Worm (Caenorhabditis elegans) whole organism, L4 larva: ENCODE data around the gene cdc-48.1.

Experiments used
- F10B5.3 ChIP-seq: sonication (generic microtip); optimal IDR thresholded peaks from 2 replicates; lab custom pipeline; 2016; ENCODE audit warnings: mild to moderate bottlenecking, missing genetic modification characterization, missing compliant biosample characterization
- F26F4.8 ChIP-seq: fragments of 200-800 bp; sonication (Bioruptor generic); conservative IDR thresholded peaks from 2 replicates; pipeline ENCODE4 v1.3.6; 2022; ENCODE audit warnings: missing genetic modification characterization, missing compliant biosample characterization
- F44E2.7 ChIP-seq: fragments of 200-800 bp; sonication (Bioruptor generic); IDR thresholded peaks from 2 replicates; pipeline ENCODE4 v2.1.2; 2022; ENCODE audit warnings: missing genetic modification characterization, missing compliant biosample characterization
- F49E8.2 ChIP-seq: sonication (generic microtip); optimal IDR thresholded peaks from 2 replicates; lab custom pipeline; 2016; ENCODE audit warnings: missing compliant biosample characterization, mild to moderate bottlenecking, missing genetic modification characterization, borderline replicate concordance
- R02D3.7 ChIP-seq: fragments of 150-350 bp; sonication (generic microtip); optimal IDR thresholded peaks from 3 replicates; lab custom pipeline; 2014; ENCODE audit warnings: missing biosample characterization, missing genetic modification characterization
- T20F7.1 ChIP-seq: fragments of 200-800 bp; sonication (Bioruptor generic); optimal IDR thresholded peaks from 2 replicates; lab custom pipeline; 2018; ENCODE audit warnings: mild to moderate bottlenecking, missing genetic modification characterization, missing compliant biosample characterization
- Y5F2A.4 ChIP-seq: fragments of 200-800 bp; sonication (Bioruptor generic); optimal IDR thresholded peaks from 2 replicates; lab custom pipeline; 2018; ENCODE audit warnings: mild to moderate bottlenecking, missing genetic modification characterization, missing compliant biosample characterization
- Y75B8A.6 ChIP-seq: fragments of 200-800 bp; sonication (Bioruptor generic); IDR thresholded peaks from 2 replicates; pipeline ENCODE4 v1.3.6; 2022; ENCODE audit warnings: missing genetic modification reagents, missing genetic modification characterization, missing compliant biosample characterization
- aha-1 ChIP-seq: fragments of 150-350 bp; peaks from one replicate; lab custom pipeline; 2014; ENCODE audit warnings: missing biosample characterization, missing genetic modification characterization
- ama-1 ChIP-seq: fragments of 150-350 bp; optimal IDR thresholded peaks from 2 replicates; lab custom pipeline; 2014; ENCODE audit warnings: inconsistent platforms, mixed read lengths
- attf-4 ChIP-seq: sonication (generic microtip); optimal IDR thresholded peaks from 3 replicates; lab custom pipeline; 2017; ENCODE audit warnings: missing biosample characterization, missing genetic modification characterization
- ceh-20 ChIP-seq: fragments of 200-800 bp; sonication (Bioruptor generic); IDR thresholded peaks from 2 replicates; pipeline ENCODE4 v1.3.6; 2022; ENCODE audit warnings: missing genetic modification reagents, missing genetic modification characterization, missing compliant biosample characterization
- ceh-28 ChIP-seq: fragments of 150-350 bp; optimal IDR thresholded peaks from 2 replicates; lab custom pipeline; 2014; ENCODE audit warnings: missing biosample characterization, missing genetic modification reagents, missing genetic modification characterization
- ceh-62 ChIP-seq: sonication (generic microtip); optimal IDR thresholded peaks from 2 replicates; lab custom pipeline; 2017; ENCODE audit warnings: missing biosample characterization, missing genetic modification characterization
- ces-1 ChIP-seq: fragments of 150-350 bp; sonication (generic microtip); optimal IDR thresholded peaks from 4 replicates; lab custom pipeline; 2014; ENCODE audit warnings: missing biosample characterization, missing genetic modification reagents, missing genetic modification characterization
- daf-19 ChIP-seq: fragments of 200-800 bp; sonication (Bioruptor generic); conservative IDR thresholded peaks from 2 replicates; pipeline ENCODE4 v1.3.6; 2022; ENCODE audit warnings: missing genetic modification characterization, missing compliant biosample characterization
- dmd-8 ChIP-seq: fragments of 200-800 bp; sonication (Bioruptor generic); IDR thresholded peaks from 2 replicates; pipeline ENCODE4 v1.3.6; 2022; ENCODE audit warnings: missing genetic modification characterization, missing compliant biosample characterization
- duxl-1 ChIP-seq: sonication (generic microtip); optimal IDR thresholded peaks from 2 replicates; lab custom pipeline; 2016; ENCODE audit warnings: mild to moderate bottlenecking, missing genetic modification characterization, moderate library complexity, missing compliant biosample characterization; ENCODE audit not compliant: poor library complexity
- egl-43 ChIP-seq: fragments of 200-800 bp; sonication (Bioruptor generic); IDR thresholded peaks from 2 replicates; pipeline ENCODE4 v1.3.6; 2022; ENCODE audit warnings: missing genetic modification reagents, missing genetic modification characterization, missing compliant biosample characterization
- fkh-10 ChIP-seq: fragments of 150-350 bp; optimal IDR thresholded peaks from 2 replicates; lab custom pipeline; 2014; ENCODE audit warnings: missing biosample characterization, missing genetic modification reagents, missing genetic modification characterization
- hlh-30 ChIP-seq: sonication (generic microtip); optimal IDR thresholded peaks from 2 replicates; lab custom pipeline; 2017; ENCODE audit warnings: antibody characterized with exemption, mild to moderate bottlenecking, missing genetic modification characterization, missing compliant biosample characterization; ENCODE audit not compliant: insufficient read depth
- lin-13 ChIP-seq: fragments of 150-350 bp; optimal IDR thresholded peaks from 2 replicates; lab custom pipeline; 2014; ENCODE audit warnings: missing biosample characterization, missing genetic modification reagents, missing genetic modification characterization
- lin-29 ChIP-seq: fragments of 200-800 bp; sonication (Bioruptor generic); IDR thresholded peaks from 2 replicates; pipeline ENCODE4 v1.3.6; 2022; ENCODE audit warnings: missing genetic modification reagents, missing genetic modification characterization, missing compliant biosample characterization
- lin-39 ChIP-seq: fragments of 150-350 bp; optimal IDR thresholded peaks from 2 replicates; lab custom pipeline; 2014; ENCODE audit warnings: missing biosample characterization, missing genetic modification reagents, missing genetic modification characterization
- lsy-2 ChIP-seq, 2 experiments: fragments of 150-350 bp in 1 of 2; sonication (generic microtip) in 1 of 2; optimal IDR thresholded peaks; 2 replicates each; lab custom pipeline; 2014 to 2017; ENCODE audit warnings: missing biosample characterization in 2 of 2, missing genetic modification characterization in 2 of 2
- mdt-29 ChIP-seq: fragments of 200-800 bp; sonication (Bioruptor generic); IDR thresholded peaks from 2 replicates; pipeline ENCODE4 v1.3.6; 2022; ENCODE audit warnings: missing genetic modification reagents, missing genetic modification characterization, missing compliant biosample characterization
- mep-1 ChIP-seq: fragments of 150-350 bp; sonication (generic microtip); optimal IDR thresholded peaks from 3 replicates; lab custom pipeline; 2014; ENCODE audit warnings: missing biosample characterization, missing genetic modification characterization
- mes-2 ChIP-seq: sonication (generic microtip); optimal IDR thresholded peaks from 2 replicates; lab custom pipeline; 2016; ENCODE audit warnings: missing genotype, mild to moderate bottlenecking, missing genetic modification characterization, missing compliant biosample characterization; ENCODE audit not compliant: poor library complexity, severe bottlenecking
- nhr-237 ChIP-seq: sonication (generic microtip); optimal IDR thresholded peaks from 2 replicates; lab custom pipeline; 2017; ENCODE audit warnings: missing biosample characterization, missing genetic modification characterization
- nhr-25 ChIP-seq: sonication (generic microtip); optimal IDR thresholded peaks from 2 replicates; lab custom pipeline; 2017; ENCODE audit warnings: missing genetic modification characterization, mild to moderate bottlenecking, missing compliant biosample characterization, antibody characterized with exemption, moderate library complexity, borderline replicate concordance; ENCODE audit not compliant: insufficient read depth
- nhr-28 ChIP-seq: fragments of 150-350 bp; optimal IDR thresholded peaks from 2 replicates; lab custom pipeline; 2014; ENCODE audit warnings: missing biosample characterization, missing genetic modification characterization
- nhr-6 ChIP-seq: fragments of 150-350 bp; optimal IDR thresholded peaks from 2 replicates; lab custom pipeline; 2014; ENCODE audit warnings: missing biosample characterization, missing genetic modification characterization
- nhr-77 ChIP-seq: fragments of 150-350 bp; optimal IDR thresholded peaks from 2 replicates; lab custom pipeline; 2014; ENCODE audit warnings: missing biosample characterization, missing genetic modification characterization
- php-3 ChIP-seq: fragments of 200-800 bp; sonication (Bioruptor generic); IDR thresholded peaks from 2 replicates; pipeline ENCODE4 v1.3.6; 2022; ENCODE audit warnings: missing genetic modification reagents, missing genetic modification characterization, missing compliant biosample characterization
- saeg-2 ChIP-seq: fragments of 200-800 bp; sonication (Bioruptor generic); IDR thresholded peaks from 2 replicates; pipeline ENCODE4 v1.3.6; 2022; ENCODE audit warnings: missing genetic modification reagents, missing genetic modification characterization, missing compliant biosample characterization
- skn-1 ChIP-seq: fragments of 150-350 bp; optimal IDR thresholded peaks from 2 replicates; lab custom pipeline; 2014; ENCODE audit warnings: missing biosample characterization, missing genetic modification characterization
- snpc-4 ChIP-seq: fragments of 150-350 bp; optimal IDR thresholded peaks from 2 replicates; lab custom pipeline; 2014; ENCODE audit warnings: missing biosample characterization, missing genetic modification characterization
- spr-3 ChIP-seq: fragments of 200-800 bp; sonication (Bioruptor generic); optimal IDR thresholded peaks from 2 replicates; lab custom pipeline; 2018; ENCODE audit warnings: mild to moderate bottlenecking, missing genetic modification characterization, missing compliant biosample characterization
- tag-97 ChIP-seq: fragments of 200-800 bp; sonication (Bioruptor generic); IDR thresholded peaks from 2 replicates; pipeline ENCODE4 v1.3.6; 2022; ENCODE audit warnings: missing genetic modification characterization, missing compliant biosample characterization
- unc-130 ChIP-seq: sonication (generic microtip); optimal IDR thresholded peaks from 2 replicates; lab custom pipeline; 2016; ENCODE audit warnings: missing genetic modification reagents, missing genetic modification characterization, missing compliant biosample characterization
- unc-39 ChIP-seq: sonication (generic microtip); optimal IDR thresholded peaks from 2 replicates; lab custom pipeline; 2017; ENCODE audit warnings: missing biosample characterization, missing genetic modification characterization
- unc-62 ChIP-seq, 3 experiments: fragments of 150-350 bp in 1 of 3; sonication (generic microtip); optimal IDR thresholded peaks in 2 of 3; peaks in 1 of 3; 1 replicate in 1 of 3; 2 replicates in 2 of 3; lab custom pipeline; 2014 to 2017; ENCODE audit warnings: missing biosample characterization in 3 of 3, missing genetic modification characterization in 3 of 3, missing genetic modification reagents in 3 of 3, missing genotype in 1 of 3
- vab-7 ChIP-seq: fragments of 200-800 bp; sonication (Bioruptor generic); IDR thresholded peaks from 2 replicates; pipeline ENCODE4 v1.3.6; 2022; ENCODE audit warnings: missing genetic modification reagents, missing genetic modification characterization, missing compliant biosample characterization
- zag-1 ChIP-seq: fragments of 150-350 bp; optimal IDR thresholded peaks from 2 replicates; lab custom pipeline; 2014; ENCODE audit warnings: missing biosample characterization, missing genetic modification characterization
- ztf-11 ChIP-seq: fragments of 150-350 bp; optimal IDR thresholded peaks from 2 replicates; lab custom pipeline; 2014; ENCODE audit warnings: missing biosample characterization, missing genetic modification characterization
- ztf-7 ChIP-seq: fragments of 150-350 bp; optimal IDR thresholded peaks from 2 replicates; lab custom pipeline; 2014; ENCODE audit warnings: missing biosample characterization, missing genetic modification characterization

The cdc-48.1 gene

DNA sequence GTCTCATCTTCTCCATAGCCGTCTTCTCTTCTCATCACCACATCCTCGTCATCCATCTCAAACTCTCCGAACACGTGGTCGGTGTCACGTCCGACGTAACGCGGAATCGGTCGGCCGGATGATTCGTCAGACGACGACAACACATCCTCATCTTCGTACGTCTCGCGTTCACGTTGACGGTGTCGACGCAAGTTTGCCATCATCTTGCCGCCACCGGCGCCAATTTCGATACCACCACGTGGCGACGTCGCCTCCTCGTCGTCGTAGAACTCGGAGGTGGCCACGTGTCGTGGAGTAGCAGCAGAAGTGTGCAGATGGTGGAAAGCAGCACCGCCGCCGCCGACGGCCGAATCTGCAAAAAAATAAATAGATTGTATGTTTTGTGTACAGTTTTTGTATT is 15.9 kb downstream of the cdc-48.1 start (continued):
- TF ChIP-seq unc-130 (GFP tag; lab: Kevin White, UChicago) (no peak), F44E2.7 (no peak), unc-62 (GFP tag; optimal IDR thresholded peaks at IDR 0.05 in 1 of 2; lab: Kevin White, UChicago) (no peak), unc-62 (tag; optimal IDR thresholded peaks at IDR 0.05; lab: Kevin White, UChicago) (no peak), tag-97 (GFP tag; lab: Robert Waterston, UW) (no peak), ces-1 (GFP tag; lab: Kevin White, UChicago) (no peak), Y75B8A.6 (GFP tag; lab: Robert Waterston, UW) (peak; percentile 35; the same call in 1 of the 2 replicates), R02D3.7 (tag; lab: Kevin White, UChicago) (no peak), zag-1 (tag; lab: Kevin White, UChicago) (no peak), nhr-6 (no peak), lin-39 (no peak), attf-4 (tag; lab: Kevin White, UChicago) (no peak), ceh-28 (tag; lab: Kevin White, UChicago) (no peak), daf-19 (no peak), duxl-1 (tag; lab: Kevin White, UChicago) (no peak), Y5F2A.4 (GFP tag; lab: Kevin White, UChicago) (no peak)

- TF ChIP-seq nhr-77 (tag; lab: Kevin White, UChicago) (peak; percentile 22), nhr-28 (tag; lab: Kevin White, UChicago) (no peak), nhr-237 (tag; lab: Kevin White, UChicago) (no peak), hlh-30 (tag; lab: Kevin White, UChicago) (no peak), vab-7 (GFP tag; lab: Robert Waterston, UW) (no peak), dmd-8 (no peak), nhr-25 (tag; lab: Kevin White, UChicago) (peak; percentile 20), skn-1 (tag; lab: Kevin White, UChicago) (no peak), lsy-2 (tag; optimal IDR thresholded peaks at IDR 0.05; lab: Kevin White, UChicago) (peak in 1 of 2 experiments; percentile 19), unc-39 (tag; lab: Kevin White, UChicago) (no peak), lin-13 (peak; percentile 21), ama-1 (peak; percentile 57), T20F7.1 (GFP tag; lab: Kevin White, UChicago) (peak; percentile 39), ztf-11 (tag; lab: Kevin White, UChicago) (no peak), unc-62 (GFP tag; optimal IDR thresholded peaks at IDR 0.05 in 1 of 2; lab: Kevin White, UChicago) (peak in 1 of 2 experiments; percentile 69), unc-62 (tag; optimal IDR thresholded peaks at IDR 0.05; lab: Kevin White, UChicago) (no peak), mep-1 (tag; lab: Kevin White, UChicago) (peak; percentile 18), lin-29 (GFP tag; lab: Robert Waterston, UW) (no peak), lin-39 (no peak)
Observed at ce11 chrII:10546784-10547087, 16.5 kb downstream of the cdc-48.1 start.

ce11 chrII:10545924-10546783 is 17.1 kb downstream of the cdc-48.1 start:
- TF ChIP-seq attf-4 (tag; lab: Kevin White, UChicago) (no peak), mep-1 (tag; lab: Kevin White, UChicago) (no peak), hlh-30 (tag; lab: Kevin White, UChicago) (peak; percentile 37), F10B5.3 (no peak), F26F4.8 (GFP tag; lab: Robert Waterston, UW) (no peak), spr-3 (GFP tag; lab: Kevin White, UChicago) (no peak), php-3 (GFP tag; lab: Robert Waterston, UW) (peak; percentile 35; the same call in 1 of the 2 replicates), dmd-8 (peak; percentile 10; the same call in 1 of the 2 replicates), mes-2 (tag; lab: Kevin White, UChicago) (peak; percentile 26), ztf-7 (tag; lab: Kevin White, UChicago) (peak; percentile 4), ceh-62 (tag; lab: Kevin White, UChicago) (no peak), egl-43 (GFP tag; lab: Robert Waterston, UW) (peak; percentile 62; the same call in 1 of the 2 replicates), ama-1 (peak; percentile 28), snpc-4 (no peak), mdt-29 (GFP tag; lab: Robert Waterston, UW) (peak; percentile 29; the same call in 1 of the 2 replicates), skn-1 (tag; lab: Kevin White, UChicago) (no peak), aha-1 (tag; lab: Kevin White, UChicago) (peak; percentile 98), fkh-10 (GFP tag; lab: Kevin White, UChicago) (no peak), saeg-2 (GFP tag; lab: Robert Waterston, UW) (no peak), ceh-20 (GFP tag; lab: Robert Waterston, UW) (no peak; the same call in 1 of the 2 replicates), F49E8.2 (tag; lab: Kevin White, UChicago) (no peak), unc-62 (GFP tag; optimal IDR thresholded peaks at IDR 0.05 in 1 of 2; lab: Kevin White, UChicago) (no peak), unc-62 (tag; optimal IDR thresholded peaks at IDR 0.05; lab: Kevin White, UChicago) (no peak)
